Worm (Caenorhabditis elegans) whole organism, L2 larva: ENCODE data around the gene col-105.

Experiments
- mdl-1 ChIP-seq, 2 experiments: fragments of 150-350 bp in 1 of 2; sonication (generic microtip) in 1 of 2; optimal IDR thresholded peaks; 2 replicates each; lab custom pipeline; 2017; ENCODE audit warnings: missing biosample characterization in 2 of 2, missing genetic modification characterization in 2 of 2
- nhr-10 ChIP-seq: sonication (generic microtip); optimal IDR thresholded peaks from 2 replicates; lab custom pipeline; 2017; ENCODE audit warnings: missing biosample characterization, missing genetic modification characterization
- nhr-129 ChIP-seq: fragments of 150-350 bp; optimal IDR thresholded peaks from 2 replicates; lab custom pipeline; 2014; ENCODE audit warnings: missing biosample characterization, missing genetic modification characterization
- nhr-237 ChIP-seq: fragments of 150-350 bp; optimal IDR thresholded peaks from 2 replicates; lab custom pipeline; 2014; ENCODE audit warnings: missing biosample characterization, missing genetic modification characterization
- snpc-4 ChIP-seq: fragments of 150-350 bp; optimal IDR thresholded peaks from 2 replicates; lab custom pipeline; 2014; ENCODE audit warnings: missing biosample characterization, missing genetic modification characterization
- ztf-4 ChIP-seq: fragments of 150-350 bp; optimal IDR thresholded peaks from 2 replicates; lab custom pipeline; 2014; ENCODE audit warnings: missing biosample characterization, missing genetic modification characterization

DNA sequence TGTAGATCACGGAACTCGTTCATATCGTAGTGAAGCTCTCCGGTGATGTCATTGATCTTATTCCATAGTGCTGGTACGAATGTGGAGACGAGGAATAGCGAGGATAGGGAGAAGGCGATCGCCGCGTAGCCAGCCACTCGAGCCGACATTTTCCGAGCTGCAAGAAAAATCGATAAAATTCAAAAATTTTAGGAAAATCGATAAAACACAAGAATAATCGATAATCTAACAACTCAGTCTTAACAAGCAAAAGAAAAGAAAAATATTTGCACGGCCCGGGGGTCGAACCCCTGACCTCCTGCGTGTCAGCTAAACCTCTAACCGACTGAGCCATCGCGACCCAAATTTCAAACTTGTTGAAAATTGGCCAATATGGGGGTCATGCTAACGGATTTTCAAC lies 3.9 kb downstream of the col-105 start, which contains the start of gene col-104:
- TF ChIP-seq nhr-129 (no peak), snpc-4 (tag; lab: Kevin White, UChicago) (no peak), ztf-4 (tag; lab: Kevin White, UChicago) (no peak), nhr-10 (no peak), mdl-1 (tag; optimal IDR thresholded peaks at IDR 0.05; lab: Kevin White, UChicago) (no peak), nhr-237 (tag; lab: Kevin White, UChicago) (no peak)
